Worm (Caenorhabditis elegans): ENCODE data around the gene F08C6.18.

Gene F08C6.18

ce11 chrX:7563425-7563824, 10.0 kb downstream of the F08C6.18 start:
- TF ChIP-seq nhr-237 (tag; optimal IDR thresholded peaks at IDR 0.05) = no peak

ce11 chrX:7562625-7563024, 10.8 kb downstream of the F08C6.18 start, which contains the start of gene sto-1:
sto-1 (plus strand) TSS chrX:7562824.
- TF ChIP-seq lim-7 (GFP tag; IDR thresholded peaks at IDR 0.05) = no peak
- no peak for TF ChIP-seq spr-3 (GFP tag; optimal IDR thresholded peaks at IDR 0.05)
- no peak for TF ChIP-seq saeg-2 (GFP tag; IDR thresholded peaks at IDR 0.05)
- TF ChIP-seq F10B5.3 (tag; optimal IDR thresholded peaks at IDR 0.05) = no peak
- TF ChIP-seq hlh-11 (tag; optimal IDR thresholded peaks at IDR 0.05) = no peak
- no peak for TF ChIP-seq dmd-9 (GFP tag; IDR thresholded peaks at IDR 0.05)
- no peak for TF ChIP-seq ceh-82 (tag; optimal IDR thresholded peaks at IDR 0.05)
- TF ChIP-seq ceh-62 (tag; optimal IDR thresholded peaks at IDR 0.05) = no peak
- no peak for TF ChIP-seq nhr-76 (tag; optimal IDR thresholded peaks at IDR 0.05)
- no peak for TF ChIP-seq php-3 (GFP tag; IDR thresholded peaks at IDR 0.05)
- TF ChIP-seq aha-1 (tag) = no peak
- no peak for TF ChIP-seq F26F4.8 (GFP tag; conservative IDR thresholded peaks at IDR 0.05)
- no peak for TF ChIP-seq egl-43 (GFP tag; IDR thresholded peaks at IDR 0.05)

- TF ChIP-seq nhr-11 (tag; optimal IDR thresholded peaks at IDR 0.05) (no peak), unc-62 (GFP tag; optimal IDR thresholded peaks at IDR 0.05 in 1 of 2) (no peak), unc-62 (tag; optimal IDR thresholded peaks at IDR 0.05) (no peak), unc-39 (tag; optimal IDR thresholded peaks at IDR 0.05) (no peak), ceh-28 (tag; optimal IDR thresholded peaks at IDR 0.05) (no peak), php-3 (GFP tag; IDR thresholded peaks at IDR 0.05) (no peak), mdt-29 (GFP tag; IDR thresholded peaks at IDR 0.05) (no peak), hlh-11 (tag; optimal IDR thresholded peaks at IDR 0.05) (no peak), ztf-7 (tag; optimal IDR thresholded peaks at IDR 0.05) (no peak), hmg-1.1 (GFP tag; IDR thresholded peaks at IDR 0.05) (no peak), T20F7.1 (GFP tag; optimal IDR thresholded peaks at IDR 0.05) (no peak), daf-8 (GFP tag; IDR thresholded peaks at IDR 0.05) (no peak)
These were observed 11.5 kb downstream of the F08C6.18 start for ce11 chrX:7561972-7562371.

- TF ChIP-seq nhr-28 (tag; optimal IDR thresholded peaks at IDR 0.05) (peak; percentile 88), mdl-1 (tag; optimal IDR thresholded peaks at IDR 0.05) (peak in 1 of 2 experiments; percentile 57), nhr-48 (tag; optimal IDR thresholded peaks at IDR 0.05) (peak; percentile 4), hlh-11 (tag; optimal IDR thresholded peaks at IDR 0.05) (peak; percentile 55), egl-27 (tag; optimal IDR thresholded peaks at IDR 0.05) (no peak), zip-2 (tag; optimal IDR thresholded peaks at IDR 0.05) (no peak), pqm-1 (tag; optimal IDR thresholded peaks at IDR 0.05) (peak; percentile 76), cey-2 (tag; optimal IDR thresholded peaks at IDR 0.05; ENCODE audit: borderline replicate concordance, insufficient read depth) (no peak), dmd-6 (GFP tag; IDR thresholded peaks at IDR 0.05) (peak; percentile 68), nhr-77 (tag; optimal IDR thresholded peaks at IDR 0.05) (peak; percentile 69), dve-1 (tag; optimal IDR thresholded peaks at IDR 0.05; ENCODE audit: insufficient read depth) (peak; percentile 4), php-3 (GFP tag; IDR thresholded peaks at IDR 0.05) (peak; percentile 83), nhr-11 (tag; optimal IDR thresholded peaks at IDR 0.05) (no peak), daf-16 (GFP tag; optimal IDR thresholded peaks at IDR 0.05) (no peak), daf-16 (tag; optimal IDR thresholded peaks at IDR 0.05) (peak; percentile 88)
These were observed 14.4 kb downstream of the F08C6.18 start, which contains the start of the genes PDB1.1 and F08C6.5 for ce11 chrX:7558928-7559455. PDB1.1 (minus strand) TSS chrX:7559085. F08C6.5 (plus strand) TSS chrX:7559405.

ce11 chrX:7554326-7554725, 19.1 kb downstream of the F08C6.18 start, which contains the start of gene F46C8.8:
F46C8.8 (minus strand) TSS chrX:7554426.
- TF ChIP-seq nhr-28 (tag; optimal IDR thresholded peaks at IDR 0.05) (peak; percentile 4), ceh-20 (GFP tag; IDR thresholded peaks at IDR 0.05) (no peak), zag-1 (tag; optimal IDR thresholded peaks at IDR 0.05) (no peak), ceh-82 (tag; optimal IDR thresholded peaks at IDR 0.05) (no peak)

Measured in whole organism, L4 larva.